Worm (Caenorhabditis elegans): ENCODE measurements around the gene F22B3.10.

F22B3.10 gene

DNA sequence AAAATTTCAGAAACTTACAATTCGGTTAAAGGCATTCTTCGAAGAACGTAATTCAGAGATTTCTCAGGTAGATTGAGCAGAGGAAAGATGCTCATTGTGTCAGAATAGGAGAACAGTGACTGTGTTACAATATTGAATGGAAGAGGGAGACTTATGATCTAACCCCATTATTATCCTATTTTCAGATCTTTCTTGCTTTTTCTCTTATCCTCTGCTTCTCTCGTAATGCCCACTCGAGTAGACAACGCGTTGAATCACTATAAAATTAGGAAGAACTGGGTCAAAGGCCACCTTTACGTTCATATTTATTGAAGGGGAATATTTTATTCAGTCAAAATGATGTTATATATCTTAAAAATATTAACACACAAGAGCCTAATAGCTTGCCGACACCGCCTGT lies 35.6 kb downstream of the F22B3.10 start, which contains the start of gene fbxb-76:
TSS of gene fbxb-76 (minus strand) at position 101 of the 400 bp plus-strand sequence.
- TF ChIP-seq tra-4 (tag; optimal IDR thresholded peaks at IDR 0.05): no peak
- TF ChIP-seq ceh-13 (GFP tag; optimal IDR thresholded peaks at IDR 0.05): no peak
- no peak for TF ChIP-seq flt-1 (GFP tag; IDR thresholded peaks at IDR 0.05)
- no peak for TF ChIP-seq F13C5.2 (tag; optimal IDR thresholded peaks at IDR 0.05)

DNA sequence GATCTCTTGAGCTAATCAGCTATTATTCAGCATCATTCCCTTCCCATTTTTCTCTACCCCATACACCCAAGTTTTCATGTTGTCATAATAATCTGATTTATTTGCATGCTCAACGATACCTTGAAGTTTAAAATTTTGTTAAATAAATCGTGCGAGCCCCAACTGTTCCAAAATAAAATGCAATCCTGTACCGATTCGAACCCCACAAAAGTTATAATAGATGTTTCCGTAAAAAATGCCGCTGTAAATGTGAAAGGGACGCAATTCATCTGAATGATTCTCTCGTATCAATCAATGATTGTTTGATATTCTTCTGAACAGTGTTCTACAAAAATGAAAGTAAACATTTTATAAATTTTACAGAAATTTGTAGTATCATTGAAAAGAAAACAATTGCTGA lies 37.4 kb downstream of the F22B3.10 start:
- TF ChIP-seq sea-1 (GFP tag; conservative IDR thresholded peaks at IDR 0.05): no peak
- no peak for TF ChIP-seq pes-1 (GFP tag; IDR thresholded peaks at IDR 0.05)
- no peak for TF ChIP-seq hmg-4 (GFP tag; optimal IDR thresholded peaks at IDR 0.05)
- no peak for TF ChIP-seq tbx-11 (GFP tag; IDR thresholded peaks at IDR 0.05)
- no peak for TF ChIP-seq hmbx-1 (tag; optimal IDR thresholded peaks at IDR 0.05)
- TF ChIP-seq ceh-13 (GFP tag; optimal IDR thresholded peaks at IDR 0.05): no peak
- TF ChIP-seq aly-1 (tag; optimal IDR thresholded peaks at IDR 0.05): no peak
- TF ChIP-seq scrt-1 (GFP tag; IDR thresholded peaks at IDR 0.05): no peak
- TF ChIP-seq B0310.2 (tag; optimal IDR thresholded peaks at IDR 0.05): no peak
- no peak for TF ChIP-seq tra-4 (tag; optimal IDR thresholded peaks at IDR 0.05)
- TF ChIP-seq flt-1 (GFP tag; IDR thresholded peaks at IDR 0.05): no peak
- TF ChIP-seq hnd-1 (tag; optimal IDR thresholded peaks at IDR 0.05): no peak
- TF ChIP-seq ceh-36 (tag; optimal IDR thresholded peaks at IDR 0.05): no peak
- no peak for TF ChIP-seq ets-7 (tag; optimal IDR thresholded peaks at IDR 0.05)
- no peak for TF ChIP-seq ama-1 (optimal IDR thresholded peaks at IDR 0.05)
- no peak for TF ChIP-seq F13C5.2 (tag; optimal IDR thresholded peaks at IDR 0.05)
- TF ChIP-seq tbx-37 (GFP tag; conservative IDR thresholded peaks at IDR 0.05): no peak

DNA sequence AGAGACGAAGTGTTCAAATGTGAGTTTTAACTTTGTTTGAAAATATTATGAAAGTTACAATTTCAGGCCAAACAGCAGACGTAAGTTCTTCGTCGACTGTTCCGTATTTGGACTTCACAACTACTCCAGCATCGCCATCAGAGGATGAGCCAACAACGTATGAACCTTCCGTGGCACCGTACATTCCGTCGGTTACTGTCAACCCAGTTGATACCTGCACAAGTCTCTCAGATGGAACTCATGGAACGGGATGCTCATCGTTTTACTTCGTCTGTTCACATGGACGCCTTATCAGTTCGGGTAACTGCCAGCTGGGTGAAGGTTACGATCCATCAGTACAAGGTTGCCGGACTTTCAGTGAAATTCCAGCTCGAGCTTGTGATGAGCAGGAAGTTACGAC lies 39.1 kb downstream of the F22B3.10 start:
- no peak for TF ChIP-seq hmg-4 (GFP tag; optimal IDR thresholded peaks at IDR 0.05)

DNA sequence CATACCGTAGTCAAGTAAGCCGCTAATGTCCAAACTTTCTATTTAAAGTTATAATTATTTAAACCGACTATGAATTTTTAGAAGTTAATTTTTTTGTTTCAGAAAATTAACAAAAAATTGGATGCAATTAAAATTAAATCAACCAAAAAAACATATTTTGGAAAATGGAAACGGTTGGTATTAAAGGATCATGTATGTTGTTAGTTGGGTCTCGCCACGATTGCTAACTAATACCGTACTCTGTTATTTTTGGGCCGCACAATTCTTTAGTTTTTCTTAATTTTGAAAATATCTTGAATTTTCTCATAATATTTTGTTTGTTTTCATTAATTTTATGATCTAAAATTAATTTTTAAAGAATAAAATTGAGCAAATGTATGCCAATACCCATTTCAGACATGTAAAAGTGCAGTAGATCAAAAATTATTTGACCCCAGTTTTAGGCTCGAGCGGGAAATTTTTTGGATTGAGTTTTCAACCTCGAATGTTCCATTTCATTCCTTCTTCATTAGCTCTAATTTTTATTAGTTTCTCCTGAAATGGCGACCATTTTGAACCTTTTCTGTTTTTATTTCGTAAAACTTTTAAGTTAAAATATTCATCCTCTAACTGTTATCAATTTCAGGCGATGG lies 42.3 kb downstream of the F22B3.10 start, which contains the start of gene cbd-1:
TSS of gene cbd-1 (plus strand) at position 626 of the 632 bp plus-strand sequence.
- TF ChIP-seq ets-7 (tag; optimal IDR thresholded peaks at IDR 0.05) (no peak), ceh-13 (GFP tag; optimal IDR thresholded peaks at IDR 0.05) (no peak), tbx-37 (GFP tag; conservative IDR thresholded peaks at IDR 0.05) (no peak), tra-4 (tag; optimal IDR thresholded peaks at IDR 0.05) (no peak), scrt-1 (GFP tag; IDR thresholded peaks at IDR 0.05) (no peak), flt-1 (GFP tag; IDR thresholded peaks at IDR 0.05) (no peak), hmg-4 (GFP tag; optimal IDR thresholded peaks at IDR 0.05) (no peak), pes-1 (GFP tag; IDR thresholded peaks at IDR 0.05) (no peak), B0310.2 (tag; optimal IDR thresholded peaks at IDR 0.05) (no peak), hnd-1 (tag; optimal IDR thresholded peaks at IDR 0.05) (no peak)

DNA sequence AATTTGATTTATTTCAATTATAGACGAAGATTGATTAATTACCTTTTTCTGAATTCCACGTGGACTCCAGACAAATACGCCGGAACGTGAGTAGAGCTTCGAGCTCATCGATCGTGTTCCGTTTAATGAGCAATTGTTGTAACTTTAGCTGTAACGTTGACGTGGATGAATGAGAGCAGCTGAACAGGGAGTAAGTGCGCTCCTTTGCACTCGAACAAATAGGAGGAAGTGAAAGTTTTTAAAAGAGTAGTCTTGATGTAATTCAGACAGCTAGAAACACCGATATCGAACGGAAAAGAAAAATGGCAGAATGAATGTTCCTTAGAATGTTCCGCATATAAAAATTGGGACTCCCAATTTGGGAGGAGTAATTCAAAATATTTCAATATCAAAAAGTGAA lies 43.2 kb downstream of the F22B3.10 start, which contains the start of gene sec-31:
TSS of gene sec-31 (minus strand) at position 148 of the 400 bp plus-strand sequence.
- TF ChIP-seq pes-1 (GFP tag; IDR thresholded peaks at IDR 0.05) (no peak), F13C5.2 (tag; optimal IDR thresholded peaks at IDR 0.05) (no peak)

DNA sequence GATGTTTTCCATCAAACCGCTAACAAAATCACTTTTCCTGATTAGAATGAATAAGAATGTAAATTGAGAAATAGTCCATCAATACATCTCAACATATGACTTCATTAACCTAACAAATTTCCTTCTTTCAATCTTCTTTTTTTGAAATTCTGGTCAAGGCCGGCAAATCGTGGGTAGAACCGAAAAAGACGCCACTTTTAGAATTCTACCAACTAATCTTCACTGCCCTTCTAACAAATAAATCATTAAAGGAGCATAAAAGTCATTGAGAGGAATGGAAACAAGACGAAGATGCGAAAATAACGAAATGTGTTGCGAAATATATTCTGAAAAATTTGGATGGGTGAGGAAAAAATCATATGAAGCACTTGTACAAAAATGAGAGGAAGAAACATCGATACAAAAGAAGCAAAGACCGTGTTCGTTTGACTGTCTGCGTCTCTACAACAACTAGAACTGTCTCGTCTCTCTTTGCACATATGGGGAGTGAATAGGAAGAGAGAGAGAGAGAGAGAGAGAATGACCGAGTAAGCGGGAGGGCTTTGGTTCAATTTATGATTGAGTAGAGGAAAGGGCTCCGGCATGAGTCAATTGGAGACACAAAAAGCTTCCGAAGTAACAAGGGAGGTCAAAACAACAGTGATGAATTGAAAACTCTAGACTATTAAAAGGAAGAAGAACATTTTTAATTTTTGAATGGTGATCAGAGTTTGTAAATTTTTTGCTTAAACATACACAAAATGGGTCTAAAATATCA lies 50.8 kb downstream of the F22B3.10 start:
- TF ChIP-seq flt-1 (GFP tag; IDR thresholded peaks at IDR 0.05) (no peak), hnd-1 (tag; optimal IDR thresholded peaks at IDR 0.05) (no peak), F13C5.2 (tag; optimal IDR thresholded peaks at IDR 0.05) (no peak), ceh-13 (GFP tag; optimal IDR thresholded peaks at IDR 0.05) (no peak), tbx-11 (GFP tag; IDR thresholded peaks at IDR 0.05) (no peak), ama-1 (optimal IDR thresholded peaks at IDR 0.05) (no peak), B0310.2 (tag; optimal IDR thresholded peaks at IDR 0.05) (no peak), scrt-1 (GFP tag; IDR thresholded peaks at IDR 0.05) (no peak), sea-1 (GFP tag; conservative IDR thresholded peaks at IDR 0.05) (no peak), tra-4 (tag; optimal IDR thresholded peaks at IDR 0.05) (no peak), aly-1 (tag; optimal IDR thresholded peaks at IDR 0.05) (no peak)
